Fruit fly (Drosophila melanogaster) whole organism, wandering third instar larva: ENCODE results near the gene eIF3a.

ENCODE experiments used
- CG32264 ChIP-seq: fragments of 200-800 bp; sonication (Bioruptor generic); optimal IDR thresholded peaks from 2 replicates; lab custom pipeline; 2016; ENCODE audit warnings: missing biosample characterization, missing genetic modification characterization
- CG9705 ChIP-seq: fragments of 200-800 bp; sonication (Bioruptor generic); optimal IDR thresholded peaks from 2 replicates; lab custom pipeline; 2018; ENCODE audit warnings: missing biosample characterization, mild to moderate bottlenecking, missing genetic modification characterization
- CrebA ChIP-seq: fragments of 200-800 bp; sonication (Bioruptor generic); optimal IDR thresholded peaks from 2 replicates; lab custom pipeline; 2016; ENCODE audit warnings: missing biosample characterization, mild to moderate bottlenecking, missing genetic modification characterization, borderline replicate concordance
- Dfd ChIP-seq: fragments of >200 bp; optimal IDR thresholded peaks from 2 replicates; lab custom pipeline; 2017; ENCODE audit warnings: missing biosample characterization, missing genetic modification characterization
- Dif ChIP-seq: fragments of 200-275, 200-300 bp; sonication (Bioruptor generic); optimal IDR thresholded peaks from 2 replicates; lab custom pipeline; 2018; ENCODE audit warnings: missing biosample characterization, missing genetic modification characterization; ENCODE audit not compliant: partially characterized antibody
- HLH106 ChIP-seq: fragments of 200-800 bp; optimal IDR thresholded peaks from 3 replicates; lab custom pipeline; 2019; ENCODE audit warnings: missing biosample characterization, mild to moderate bottlenecking, missing genetic modification characterization, moderate library complexity
- Hnf4 ChIP-seq: fragments of 200-800 bp; sonication (Bioruptor generic); optimal IDR thresholded peaks from 2 replicates; lab custom pipeline; 2016; ENCODE audit warnings: missing biosample characterization, mild to moderate bottlenecking, missing genetic modification characterization
- Hr83 ChIP-seq: fragments of 200-300 bp; sonication (Bioruptor generic); optimal IDR thresholded peaks from 2 replicates; lab custom pipeline; 2016; ENCODE audit warnings: missing biosample characterization, mild to moderate bottlenecking, missing genetic modification characterization, moderate library complexity; ENCODE audit not compliant: poor library complexity, severe bottlenecking
- Jra ChIP-seq: sonication (Bioruptor generic); optimal IDR thresholded peaks from 2 replicates; lab custom pipeline; 2016; ENCODE audit warnings: missing biosample characterization, missing genetic modification characterization
- Mio ChIP-seq: sonication (Bioruptor generic); optimal IDR thresholded peaks from 2 replicates; lab custom pipeline; 2016; ENCODE audit warnings: missing biosample characterization, missing genetic modification characterization
- Myc ChIP-seq: fragments of >200 bp; optimal IDR thresholded peaks from 2 replicates; lab custom pipeline; 2017
- N ChIP-seq: fragments of >200 bp; optimal IDR thresholded peaks from 2 replicates; lab custom pipeline; 2018; ENCODE audit warnings: missing biosample characterization, missing external identifiers, missing genetic modification characterization
- OdsH ChIP-seq: fragments of 200-800 bp; sonication (Bioruptor generic); optimal IDR thresholded peaks from 2 replicates; lab custom pipeline; 2016; ENCODE audit warnings: missing biosample characterization, mild to moderate bottlenecking, missing genetic modification characterization
- Rel ChIP-seq, 2 experiments: fragments of 200-800 bp; sonication (Bioruptor generic) in 1 of 2; optimal IDR thresholded peaks; 2 replicates in 1 of 2; 3 replicates in 1 of 2; lab custom pipeline; 2016 to 2019; ENCODE audit warnings: mild to moderate bottlenecking in 2 of 2, missing biosample characterization in 2 of 2, missing genetic modification characterization in 2 of 2, moderate library complexity in 1 of 2
- Sp1 ChIP-seq: fragments of 200-800 bp; sonication (Bioruptor generic); optimal IDR thresholded peaks from 3 replicates; lab custom pipeline; 2019; ENCODE audit warnings: missing biosample characterization, mild to moderate bottlenecking, missing genetic modification characterization, moderate library complexity
- br ChIP-seq: fragments of 200-800 bp; sonication (Bioruptor generic); optimal IDR thresholded peaks from 2 replicates; lab custom pipeline; 2016; ENCODE audit warnings: missing biosample characterization, missing genetic modification characterization
- brk ChIP-seq: fragments of 200-800 bp; sonication (Bioruptor generic); optimal IDR thresholded peaks from 2 replicates; lab custom pipeline; 2016; ENCODE audit warnings: missing biosample characterization, mild to moderate bottlenecking, missing genetic modification characterization
- dmrt93B ChIP-seq: fragments of 200-800 bp; sonication (Bioruptor generic); optimal IDR thresholded peaks from 2 replicates; lab custom pipeline; 2018; ENCODE audit warnings: missing biosample characterization, mild to moderate bottlenecking, missing genetic modification characterization
- dsf ChIP-seq: sonication (Bioruptor generic); optimal IDR thresholded peaks from 2 replicates; lab custom pipeline; 2016; ENCODE audit warnings: missing biosample characterization, missing genetic modification characterization, borderline replicate concordance
- fru ChIP-seq: fragments of 200-800 bp; sonication (Bioruptor generic); optimal IDR thresholded peaks from 3 replicates; lab custom pipeline; 2016; ENCODE audit warnings: missing biosample characterization, mild to moderate bottlenecking, missing genetic modification characterization
- h ChIP-seq: fragments of 200-800 bp; sonication (Bioruptor generic); optimal IDR thresholded peaks from 3 replicates; lab custom pipeline; 2016; ENCODE audit warnings: missing biosample characterization, mild to moderate bottlenecking, missing genetic modification characterization
- jim ChIP-seq: fragments of 175-275, 200-325 bp; sonication (Bioruptor generic); optimal IDR thresholded peaks from 2 replicates; lab custom pipeline; 2016; ENCODE audit warnings: missing biosample characterization, mild to moderate bottlenecking, missing genetic modification characterization
- lola ChIP-seq: fragments of >200 bp; optimal IDR thresholded peaks from 2 replicates; lab custom pipeline; 2017; ENCODE audit warnings: missing biosample characterization, missing genetic modification characterization
- pan ChIP-seq: fragments of >200 bp; optimal IDR thresholded peaks from 2 replicates; lab custom pipeline; 2017
- psq ChIP-seq: fragments of 200-800 bp; sonication (Bioruptor generic); optimal IDR thresholded peaks from 3 replicates; lab custom pipeline; 2017; ENCODE audit warnings: missing biosample characterization, mild to moderate bottlenecking, missing genetic modification characterization, moderate library complexity
- rgr ChIP-seq: fragments of 200-800 bp; sonication (Bioruptor generic); optimal IDR thresholded peaks from 3 replicates; lab custom pipeline; 2016; ENCODE audit warnings: missing biosample characterization, mild to moderate bottlenecking, missing genetic modification characterization
- sage ChIP-seq: fragments of 200-800 bp; sonication (Bioruptor generic); optimal IDR thresholded peaks from 2 replicates; lab custom pipeline; 2016; ENCODE audit warnings: missing biosample characterization, mild to moderate bottlenecking, missing genetic modification characterization
- sv ChIP-seq: fragments of 200-800 bp; sonication (Bioruptor generic); optimal IDR thresholded peaks from 3 replicates; lab custom pipeline; 2016; ENCODE audit warnings: missing biosample characterization, missing genetic modification characterization
- tai ChIP-seq: sonication (Bioruptor generic); optimal IDR thresholded peaks from 2 replicates; lab custom pipeline; 2016; ENCODE audit warnings: missing biosample characterization, missing genetic modification characterization
- woc ChIP-seq: sonication (Bioruptor generic); optimal IDR thresholded peaks from 2 replicates; lab custom pipeline; 2016; ENCODE audit warnings: missing biosample characterization, mild to moderate bottlenecking, missing genetic modification characterization

Gene eIF3a

dm6 chr3R:4470695-4471046 lies 37.0 kb upstream of the eIF3a start:
- no peak for TF ChIP-seq tai (GFP tag; lab: Kevin White, UChicago)
- TF ChIP-seq Mio (GFP tag; lab: Kevin White, UChicago) = no peak
- no peak for TF ChIP-seq OdsH (GFP tag; lab: Kevin White, UChicago)
- TF ChIP-seq h (GFP tag; lab: Kevin White, UChicago) = no peak
- no peak for TF ChIP-seq CG9705 (GFP tag; lab: Kevin White, UChicago)
- TF ChIP-seq Rel (GFP tag; optimal IDR thresholded peaks at IDR 0.05; lab: Kevin White, UChicago) = no peak
- peak; percentile 2 for TF ChIP-seq Rel (tag; optimal IDR thresholded peaks at IDR 0.05; lab: Kevin White, UChicago)
- no peak for TF ChIP-seq Sp1 (GFP tag; lab: Kevin White, UChicago)
- TF ChIP-seq, all 38 proteins: peak for 1

dm6 chr3R:4468926-4469325 lies 35.2 kb upstream of the eIF3a start:
- TF ChIP-seq Hnf4 (peak; percentile 72), pan (lab: Kevin White, UChicago) (no peak)

- TF ChIP-seq Jra (GFP tag; lab: Kevin White, UChicago) (no peak), Myc (lab: Kevin White, UChicago) (no peak), fru (no peak), N (no peak), brk (no peak), woc (no peak), lola (GFP tag; lab: Kevin White, UChicago) (no peak), Rel (GFP tag; optimal IDR thresholded peaks at IDR 0.05; lab: Kevin White, UChicago) (no peak), Rel (tag; optimal IDR thresholded peaks at IDR 0.05; lab: Kevin White, UChicago) (no peak), Dfd (GFP tag; lab: Kevin White, UChicago) (no peak)
These were observed 33.2 kb upstream of the eIF3a start for dm6 chr3R:4466894-4467293.

- TF ChIP-seq sage (GFP tag; lab: Kevin White, UChicago) = no peak
- TF ChIP-seq brk = no peak
- TF ChIP-seq HLH106 (tag; lab: Kevin White, UChicago) = no peak
- no peak for TF ChIP-seq lola (GFP tag; lab: Kevin White, UChicago)
- no peak for TF ChIP-seq Hr83 (GFP tag; lab: Kevin White, UChicago)
- TF ChIP-seq dsf (GFP tag; lab: Kevin White, UChicago) = no peak
- no peak for TF ChIP-seq CrebA (GFP tag; lab: Kevin White, UChicago)
- TF ChIP-seq dmrt93B (GFP tag; lab: Kevin White, UChicago) = no peak
- TF ChIP-seq rgr (GFP tag; lab: Kevin White, UChicago) = no peak
- TF ChIP-seq N = no peak
- TF ChIP-seq br (GFP tag; lab: Kevin White, UChicago) = no peak
- TF ChIP-seq psq (GFP tag; lab: Kevin White, UChicago) = no peak
- TF ChIP-seq Hnf4 = no peak
- TF ChIP-seq Dfd (GFP tag; lab: Kevin White, UChicago) = no peak
- TF ChIP-seq CG9705 (GFP tag; lab: Kevin White, UChicago) = no peak
- no peak for TF ChIP-seq Rel (GFP tag; optimal IDR thresholded peaks at IDR 0.05; lab: Kevin White, UChicago)
- no peak for TF ChIP-seq Rel (tag; optimal IDR thresholded peaks at IDR 0.05; lab: Kevin White, UChicago)
- TF ChIP-seq CG32264 (GFP tag; lab: Kevin White, UChicago) = no peak
These were observed 29.1 kb upstream of the eIF3a start, which contains the start of gene CG31522 for dm6 chr3R:4462783-4463182. Gene CG31522 (minus strand): TSS chr3R:4462883.

dm6 chr3R:4458272-4458671 lies 24.6 kb upstream of the eIF3a start:
- TF ChIP-seq Dif (no peak), jim (GFP tag; lab: Kevin White, UChicago) (no peak), brk (no peak), psq (GFP tag; lab: Kevin White, UChicago) (no peak), fru (no peak), Jra (GFP tag; lab: Kevin White, UChicago) (no peak), Dfd (GFP tag; lab: Kevin White, UChicago) (no peak)
- TF ChIP-seq, all 38 proteins: peak for 0

dm6 chr3R:4457625-4458024 lies 23.9 kb upstream of the eIF3a start:
- TF ChIP-seq sv (GFP tag; lab: Kevin White, UChicago) (no peak), rgr (GFP tag; lab: Kevin White, UChicago) (no peak), CrebA (GFP tag; lab: Kevin White, UChicago) (no peak), Mio (GFP tag; lab: Kevin White, UChicago) (no peak), HLH106 (tag; lab: Kevin White, UChicago) (no peak)
